Worm (Caenorhabditis elegans): ENCODE measurements around the gene K07B1.7.

The K07B1.7 gene

DNA sequence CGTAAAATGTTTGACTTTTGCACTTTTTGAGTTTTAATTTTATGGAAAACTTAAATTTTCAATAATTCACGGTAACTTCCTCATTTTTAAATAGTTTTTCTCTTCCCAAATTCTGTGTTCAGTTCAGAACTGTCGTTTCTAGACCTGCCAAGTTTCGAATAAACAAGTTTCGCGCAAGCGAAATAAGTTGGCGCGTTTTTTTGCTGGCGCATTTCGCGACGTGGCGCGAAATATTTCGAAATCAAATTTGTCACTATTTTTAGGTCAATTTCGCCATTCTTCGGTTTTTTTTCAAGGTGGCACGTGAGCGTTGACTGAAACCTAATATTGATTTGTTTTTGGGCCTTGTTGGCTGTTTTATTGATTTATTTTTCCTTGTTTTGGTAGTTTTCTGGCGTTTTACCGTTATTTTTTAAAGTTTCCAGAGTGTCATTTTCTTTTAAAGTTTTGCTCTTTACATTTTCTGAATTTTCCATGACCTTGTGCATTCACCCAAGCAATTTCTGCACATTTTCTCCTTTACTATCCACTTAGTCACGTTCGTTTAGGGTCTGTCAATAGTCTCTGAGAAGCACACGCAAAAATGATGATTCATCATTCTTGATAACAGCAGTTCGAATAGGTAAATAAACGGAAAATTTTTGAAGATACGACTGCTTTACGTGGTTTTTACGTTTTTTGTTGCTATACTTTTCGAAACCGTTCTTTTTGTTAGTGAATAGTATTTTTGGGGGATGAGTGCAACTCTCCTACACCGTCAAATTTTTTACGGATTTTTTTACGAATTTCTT, 36.0 kb upstream of the K07B1.7 start (continued):
- TF ChIP-seq lin-40 (tag; optimal IDR thresholded peaks at IDR 0.05) (no peak), pha-4 (tag; optimal IDR thresholded peaks at IDR 0.05) (no peak), F52B5.7 (tag; optimal IDR thresholded peaks at IDR 0.05) (no peak), F22D6.2 (tag; optimal IDR thresholded peaks at IDR 0.05) (no peak), repo-1 (tag; optimal IDR thresholded peaks at IDR 0.05) (no peak), ztf-25 (GFP tag; IDR thresholded peaks at IDR 0.05) (no peak), B0336.3 (GFP tag; IDR thresholded peaks at IDR 0.05) (peak; percentile 90), sea-2 (GFP tag; IDR thresholded peaks at IDR 0.05) (no peak), ekl-4 (GFP tag; IDR thresholded peaks at IDR 0.05) (peak; percentile 88), aptf-3 (GFP tag; IDR thresholded peaks at IDR 0.05) (0 out of 2 replicates have a peak, but pooled peaks have one; percentile 75), Y53G8AR.9 (GFP tag; conservative IDR thresholded peaks at IDR 0.05) (peak; percentile 85), tlf-1 (GFP tag; optimal IDR thresholded peaks at IDR 0.05) (peak; percentile 83), B0035.1 (tag; optimal IDR thresholded peaks at IDR 0.05) (no peak), snpc-1.3 (tag; optimal IDR thresholded peaks at IDR 0.05; ENCODE audit: insufficient read depth) (no peak), zfh-2 (GFP tag; conservative IDR thresholded peaks at IDR 0.05) (no peak), nhr-90 (tag; optimal IDR thresholded peaks at IDR 0.05) (no peak), him-1 (tag; optimal IDR thresholded peaks at IDR 0.05) (peak; percentile 64), K12H6.12 (tag; optimal IDR thresholded peaks at IDR 0.05) (no peak), mxl-1 (tag; optimal IDR thresholded peaks at IDR 0.05) (no peak), snpc-1.1 (tag; optimal IDR thresholded peaks at IDR 0.05; ENCODE audit: insufficient read depth) (peak; percentile 63), unc-130 (GFP tag; optimal IDR thresholded peaks at IDR 0.05) (peak; percentile 88), egl-18 (GFP tag; IDR thresholded peaks at IDR 0.05) (no peak), F57C9.4 (tag; optimal IDR thresholded peaks at IDR 0.05) (no peak), ets-4 (GFP tag; optimal IDR thresholded peaks at IDR 0.05) (no peak), gei-17 (GFP tag; optimal IDR thresholded peaks at IDR 0.05) (no peak), rec-8 (tag; optimal IDR thresholded peaks at IDR 0.05) (no peak), snpc-3.4 (tag; optimal IDR thresholded peaks at IDR 0.05) (peak; percentile 94), nfya-2 (GFP tag; IDR thresholded peaks at IDR 0.05) (no peak), tbp1 (GFP tag; optimal IDR thresholded peaks at IDR 0.05) (no peak), lag-1 (GFP tag; IDR thresholded peaks at IDR 0.05) (no peak), hlh-12 (tag; optimal IDR thresholded peaks at IDR 0.05) (no peak), ceh-91 (GFP tag; IDR thresholded peaks at IDR 0.05) (peak; percentile 95), rcor-1 (GFP tag; IDR thresholded peaks at IDR 0.05) (peak; percentile 90), attf-3 (GFP tag; conservative IDR thresholded peaks at IDR 0.05) (peak; percentile 63), snpc-4 (GFP tag; optimal IDR thresholded peaks at IDR 0.05) (peak; percentile 29), snpc-4 (tag; optimal IDR thresholded peaks at IDR 0.05) (peak in 2 of 4 experiments; percentile 50 to 60), athp-1 (tag; optimal IDR thresholded peaks at IDR 0.05) (peak; percentile 50), F33H1.4 (GFP tag; IDR thresholded peaks at IDR 0.05) (peak; percentile 82), nhr-80 (tag; optimal IDR thresholded peaks at IDR 0.05) (no peak), lsy-27 (tag; optimal IDR thresholded peaks at IDR 0.05; ENCODE audit: borderline replicate concordance, insufficient read depth) (no peak), attf-5 (GFP tag; optimal IDR thresholded peaks at IDR 0.05) (no peak), madf-6 (GFP tag; IDR thresholded peaks at IDR 0.05) (peak; percentile 100), hmg-1.2 (GFP tag; IDR thresholded peaks at IDR 0.05) (peak; percentile 67; the same call in 1 of the 2 replicates), mcd-1 (GFP tag; IDR thresholded peaks at IDR 0.05) (no peak; the same call in 1 of the 2 replicates), dox-1 (GFP tag; IDR thresholded peaks at IDR 0.05) (peak; percentile 94), ama-1 (optimal IDR thresholded peaks at IDR 0.05) (no peak), ama-1 (GFP tag; optimal IDR thresholded peaks at IDR 0.05) (no peak), aptf-2 (GFP tag; conservative IDR thresholded peaks at IDR 0.05) (no peak)

All from whole organism, young adult.